Worm (Caenorhabditis elegans) whole organism, L4 larva: ENCODE measurements around the gene C03C10.7.

Experiments
- F26F4.8 ChIP-seq: fragments of 200-800 bp; sonication (Bioruptor generic); conservative IDR thresholded peaks from 2 replicates; pipeline ENCODE4 v1.3.6; 2022; ENCODE audit warnings: missing genetic modification characterization, missing compliant biosample characterization
- T26A8.4 ChIP-seq: fragments of 200-800 bp; sonication (Bioruptor generic); IDR thresholded peaks from 2 replicates; pipeline ENCODE4 v1.3.6; 2022; ENCODE audit warnings: missing genetic modification characterization, missing compliant biosample characterization
- Y75B8A.6 ChIP-seq: fragments of 200-800 bp; sonication (Bioruptor generic); IDR thresholded peaks from 2 replicates; pipeline ENCODE4 v1.3.6; 2022; ENCODE audit warnings: missing genetic modification reagents, missing genetic modification characterization, missing compliant biosample characterization
- aha-1 ChIP-seq: fragments of 150-350 bp; peaks from one replicate; lab custom pipeline; 2014; ENCODE audit warnings: missing biosample characterization, missing genetic modification characterization
- ama-1 ChIP-seq: fragments of 150-350 bp; optimal IDR thresholded peaks from 2 replicates; lab custom pipeline; 2014; ENCODE audit warnings: inconsistent platforms, mixed read lengths
- arid-1 ChIP-seq: fragments of 200-800 bp; sonication (Bioruptor generic); conservative IDR thresholded peaks from 2 replicates; pipeline ENCODE4 v1.3.6; 2022; ENCODE audit warnings: missing genetic modification reagents, missing genetic modification characterization, missing compliant biosample characterization
- cey-2 ChIP-seq: sonication (generic microtip); optimal IDR thresholded peaks from 3 replicates; lab custom pipeline; 2017; ENCODE audit warnings: missing genetic modification characterization, mild to moderate bottlenecking, missing compliant biosample characterization, antibody characterized with exemption, borderline replicate concordance; ENCODE audit not compliant: insufficient read depth
- ctbp-1 ChIP-seq: fragments of 200-800 bp; sonication (Bioruptor generic); IDR thresholded peaks from 2 replicates; pipeline ENCODE4 v1.3.6; 2022; ENCODE audit warnings: missing genetic modification reagents, missing genetic modification characterization, missing compliant biosample characterization
- daf-16 ChIP-seq, 3 experiments: sonication (generic microtip); optimal IDR thresholded peaks; 2 replicates each; lab custom pipeline; 2016 to 2017; ENCODE audit warnings: missing genetic modification characterization in 3 of 3, missing genetic modification reagents in 3 of 3, mild to moderate bottlenecking in 2 of 3, missing compliant biosample characterization in 2 of 3, missing biosample characterization in 1 of 3, moderate library complexity in 1 of 3
- daf-19 ChIP-seq: fragments of 200-800 bp; sonication (Bioruptor generic); conservative IDR thresholded peaks from 2 replicates; pipeline ENCODE4 v1.3.6; 2022; ENCODE audit warnings: missing genetic modification characterization, missing compliant biosample characterization
- dmd-6 ChIP-seq: fragments of 200-800 bp; sonication (Bioruptor generic); IDR thresholded peaks from 2 replicates; pipeline ENCODE4 v1.3.6; 2022; ENCODE audit warnings: missing genetic modification reagents, missing genetic modification characterization, missing compliant biosample characterization
- dmd-9 ChIP-seq: fragments of 200-800 bp; sonication (Bioruptor generic); IDR thresholded peaks from 2 replicates; pipeline ENCODE4 v1.3.6; 2022; ENCODE audit warnings: missing genetic modification reagents, missing genetic modification characterization, missing compliant biosample characterization
- dpl-1 ChIP-seq: fragments of 150-350 bp; optimal IDR thresholded peaks from 2 replicates; lab custom pipeline; 2014; ENCODE audit warnings: missing biosample characterization, missing genetic modification reagents, missing genetic modification characterization
- dve-1 ChIP-seq: sonication (generic microtip); optimal IDR thresholded peaks from 2 replicates; lab custom pipeline; 2017; ENCODE audit warnings: antibody characterized with exemption, mild to moderate bottlenecking, missing genetic modification characterization, missing compliant biosample characterization; ENCODE audit not compliant: insufficient read depth
- fkh-10 ChIP-seq: fragments of 150-350 bp; optimal IDR thresholded peaks from 2 replicates; lab custom pipeline; 2014; ENCODE audit warnings: missing biosample characterization, missing genetic modification reagents, missing genetic modification characterization
- fos-1 ChIP-seq: fragments of 150-350 bp; optimal IDR thresholded peaks from 2 replicates; lab custom pipeline; 2014; ENCODE audit warnings: missing biosample characterization, missing genetic modification characterization
- gei-8 ChIP-seq: fragments of 200-800 bp; sonication (Bioruptor generic); optimal IDR thresholded peaks from 2 replicates; lab custom pipeline; 2018; ENCODE audit warnings: mild to moderate bottlenecking, missing genetic modification characterization, missing compliant biosample characterization
- hif-1 ChIP-seq, 2 experiments: sonication (generic microtip); optimal IDR thresholded peaks; 2 replicates each; lab custom pipeline; 2016 to 2017; ENCODE audit warnings: missing compliant biosample characterization in 2 of 2, missing genetic modification characterization in 2 of 2, missing genetic modification reagents in 2 of 2, missing genotype in 2 of 2, mild to moderate bottlenecking in 1 of 2
- hlh-11 ChIP-seq: fragments of 200-800 bp; sonication (Bioruptor generic); optimal IDR thresholded peaks from 2 replicates; lab custom pipeline; 2018; ENCODE audit warnings: mild to moderate bottlenecking, missing genetic modification characterization, missing compliant biosample characterization
- hlh-30 ChIP-seq: sonication (generic microtip); optimal IDR thresholded peaks from 2 replicates; lab custom pipeline; 2017; ENCODE audit warnings: antibody characterized with exemption, mild to moderate bottlenecking, missing genetic modification characterization, missing compliant biosample characterization; ENCODE audit not compliant: insufficient read depth
- lsy-2 ChIP-seq, 2 experiments: fragments of 150-350 bp in 1 of 2; sonication (generic microtip) in 1 of 2; optimal IDR thresholded peaks; 2 replicates each; lab custom pipeline; 2014 to 2017; ENCODE audit warnings: missing biosample characterization in 2 of 2, missing genetic modification characterization in 2 of 2
- mep-1 ChIP-seq: fragments of 150-350 bp; sonication (generic microtip); optimal IDR thresholded peaks from 3 replicates; lab custom pipeline; 2014; ENCODE audit warnings: missing biosample characterization, missing genetic modification characterization
- nhr-102 ChIP-seq: sonication (generic microtip); optimal IDR thresholded peaks from 2 replicates; lab custom pipeline; 2016; ENCODE audit warnings: mild to moderate bottlenecking, missing genetic modification characterization, moderate library complexity, missing compliant biosample characterization
- nhr-237 ChIP-seq: sonication (generic microtip); optimal IDR thresholded peaks from 2 replicates; lab custom pipeline; 2017; ENCODE audit warnings: missing biosample characterization, missing genetic modification characterization
- nhr-28 ChIP-seq: fragments of 150-350 bp; optimal IDR thresholded peaks from 2 replicates; lab custom pipeline; 2014; ENCODE audit warnings: missing biosample characterization, missing genetic modification characterization
- nhr-48 ChIP-seq: sonication (generic microtip); optimal IDR thresholded peaks from 2 replicates; lab custom pipeline; 2016; ENCODE audit warnings: mild to moderate bottlenecking, missing genetic modification characterization, missing compliant biosample characterization
- pha-4 ChIP-seq, 2 experiments: fragments of 150-350 bp in 1 of 2; fragments of 200-800 bp in 1 of 2; sonication (Bioruptor generic) in 1 of 2; IDR thresholded peaks in 1 of 2; optimal IDR thresholded peaks in 1 of 2; 2 replicates each; pipeline versions ENCODE4 v1.3.6 to Lab custom; 2014 to 2022; ENCODE audit warnings: missing genetic modification characterization in 2 of 2, missing genetic modification reagents in 2 of 2, missing biosample characterization in 1 of 2, missing compliant biosample characterization in 1 of 2
- php-3 ChIP-seq: fragments of 200-800 bp; sonication (Bioruptor generic); IDR thresholded peaks from 2 replicates; pipeline ENCODE4 v1.3.6; 2022; ENCODE audit warnings: missing genetic modification reagents, missing genetic modification characterization, missing compliant biosample characterization
- pqm-1 ChIP-seq: sonication (generic microtip); optimal IDR thresholded peaks from 2 replicates; lab custom pipeline; 2017; ENCODE audit warnings: missing biosample characterization, missing genetic modification characterization
- rbr-2 ChIP-seq: sonication (generic microtip); optimal IDR thresholded peaks from 2 replicates; lab custom pipeline; 2016; ENCODE audit warnings: missing genotype, missing genetic modification characterization, missing compliant biosample characterization
- sdz-12 ChIP-seq: fragments of 200-800 bp; sonication (Bioruptor generic); optimal IDR thresholded peaks from 2 replicates; lab custom pipeline; 2018; ENCODE audit warnings: mild to moderate bottlenecking, missing genetic modification characterization, missing compliant biosample characterization
- unc-130 ChIP-seq: sonication (generic microtip); optimal IDR thresholded peaks from 2 replicates; lab custom pipeline; 2016; ENCODE audit warnings: missing genetic modification reagents, missing genetic modification characterization, missing compliant biosample characterization
- unc-39 ChIP-seq: sonication (generic microtip); optimal IDR thresholded peaks from 2 replicates; lab custom pipeline; 2017; ENCODE audit warnings: missing biosample characterization, missing genetic modification characterization
- unc-62 ChIP-seq, 3 experiments: fragments of 150-350 bp in 1 of 3; sonication (generic microtip); optimal IDR thresholded peaks in 2 of 3; peaks in 1 of 3; 1 replicate in 1 of 3; 2 replicates in 2 of 3; lab custom pipeline; 2014 to 2017; ENCODE audit warnings: missing biosample characterization in 3 of 3, missing genetic modification characterization in 3 of 3, missing genetic modification reagents in 3 of 3, missing genotype in 1 of 3
- vab-7 ChIP-seq: fragments of 200-800 bp; sonication (Bioruptor generic); IDR thresholded peaks from 2 replicates; pipeline ENCODE4 v1.3.6; 2022; ENCODE audit warnings: missing genetic modification reagents, missing genetic modification characterization, missing compliant biosample characterization
- zfp-2 ChIP-seq: sonication (generic microtip); optimal IDR thresholded peaks from 2 replicates; lab custom pipeline; 2016; ENCODE audit warnings: mild to moderate bottlenecking, missing genetic modification characterization, missing compliant biosample characterization
- zip-11 ChIP-seq: fragments of 200-800 bp; sonication (Bioruptor generic); IDR thresholded peaks from 2 replicates; pipeline ENCODE4 v1.3.6; 2022; ENCODE audit warnings: missing genetic modification characterization, missing compliant biosample characterization

The C03C10.7 gene

ce11 chrIII:4087565-4087964 lies 8.3 kb upstream of the C03C10.7 start (continued):
- TF ChIP-seq rbr-2 (tag; lab: Kevin White, UChicago), result peak; percentile 46
- peak in 1 of 2 experiments; percentile 89 for TF ChIP-seq lsy-2 (tag; optimal IDR thresholded peaks at IDR 0.05; lab: Kevin White, UChicago)
- TF ChIP-seq zip-11 (GFP tag; lab: Robert Waterston, UW), result no peak

- TF ChIP-seq rbr-2 (tag; lab: Kevin White, UChicago) (peak; percentile 11), hlh-11 (tag; lab: Kevin White, UChicago) (peak; percentile 25), dve-1 (tag; lab: Kevin White, UChicago) (peak; percentile 54), fos-1 (tag; lab: Kevin White, UChicago) (no peak), unc-130 (GFP tag; lab: Kevin White, UChicago) (no peak), pqm-1 (tag; lab: Kevin White, UChicago) (peak; percentile 36), gei-8 (no peak), dmd-6 (GFP tag; lab: Robert Waterston, UW) (peak; percentile 26; the same call in 1 of the 2 replicates), mep-1 (peak; percentile 17), nhr-28 (tag; lab: Kevin White, UChicago) (peak; percentile 39), aha-1 (no peak), hif-1 (tag; optimal IDR thresholded peaks at IDR 0.05; lab: Kevin White, UChicago) (peak in 1 of 2 experiments; percentile 9), hlh-30 (tag; lab: Kevin White, UChicago) (peak; percentile 35), php-3 (GFP tag; lab: Robert Waterston, UW) (0 out of 2 replicates have a peak, but pooled peaks have one; percentile 17), daf-16 (GFP tag; optimal IDR thresholded peaks at IDR 0.05; lab: Kevin White, UChicago) (no peak), daf-16 (tag; optimal IDR thresholded peaks at IDR 0.05; lab: Kevin White, UChicago) (peak; percentile 62), unc-39 (no peak), sdz-12 (GFP tag; lab: Kevin White, UChicago) (no peak), lsy-2 (tag; optimal IDR thresholded peaks at IDR 0.05; lab: Kevin White, UChicago) (peak in 1 of 2 experiments; percentile 69)
- TF ChIP-seq, all 104 proteins: peak for 12
Observed at ce11 chrIII:4088338-4088918, 7.4 kb upstream of the C03C10.7 start.

ce11 chrIII:4090773-4091172 lies 5.1 kb upstream of the C03C10.7 start, which contains the start of gene C03C10.2:
TSS of gene C03C10.2 (plus strand) at chrIII:4091073.
- TF ChIP-seq unc-62 (GFP tag; optimal IDR thresholded peaks at IDR 0.05 in 1 of 2; lab: Kevin White, UChicago) (no peak), unc-62 (tag; optimal IDR thresholded peaks at IDR 0.05; lab: Kevin White, UChicago) (no peak), cey-2 (no peak), Y75B8A.6 (no peak), dmd-9 (GFP tag; lab: Robert Waterston, UW) (no peak), nhr-237 (tag; lab: Kevin White, UChicago) (no peak), dpl-1 (GFP tag; lab: Kevin White, UChicago) (no peak), zfp-2 (no peak), vab-7 (GFP tag; lab: Robert Waterston, UW) (no peak), pha-4 (GFP tag; IDR thresholded peaks at IDR 0.05; lab: Robert Waterston, UW) (no peak), pha-4 (tag; optimal IDR thresholded peaks at IDR 0.05; lab: Kevin White, UChicago) (no peak), fkh-10 (GFP tag; lab: Kevin White, UChicago) (no peak), arid-1 (GFP tag; lab: Robert Waterston, UW) (no peak), lsy-2 (tag; optimal IDR thresholded peaks at IDR 0.05; lab: Kevin White, UChicago) (no peak), ctbp-1 (GFP tag; lab: Robert Waterston, UW) (no peak)

- TF ChIP-seq nhr-102 (tag; lab: Kevin White, UChicago) (no peak), ama-1 (lab: Kevin White, UChicago) (no peak), daf-19 (GFP tag; lab: Robert Waterston, UW) (no peak), nhr-48 (tag; lab: Kevin White, UChicago) (no peak), T26A8.4 (GFP tag; lab: Robert Waterston, UW) (no peak), lsy-2 (tag; optimal IDR thresholded peaks at IDR 0.05; lab: Kevin White, UChicago) (no peak), F26F4.8 (no peak)
Observed at ce11 chrIII:4092020-4092419, 3.8 kb upstream of the C03C10.7 start, which contains the start of gene C03C10.5. TSS of gene C03C10.5 (minus strand) at chrIII:4092120.
